Worm (Caenorhabditis elegans) whole organism, young adult: Measurements from ENCODE around the gene sre-48.
A peak's percentile ranks its signal among the peaks of the same experiment; 100 is the strongest.

Experiments
- B0035.1 ChIP-seq: sonication (generic microtip); optimal IDR thresholded peaks from 2 replicates; lab custom pipeline; 2016; ENCODE audit warnings: missing genetic modification characterization, mild to moderate bottlenecking, missing compliant biosample characterization, missing genotype, missing genetic modification reagents
- B0261.1 ChIP-seq: sonication (generic microtip); optimal IDR thresholded peaks from 2 replicates; lab custom pipeline; 2016; ENCODE audit warnings: mild to moderate bottlenecking, missing genetic modification characterization, moderate library complexity, missing compliant biosample characterization
- B0336.3 ChIP-seq: fragments of 200-800 bp; sonication (Bioruptor generic); IDR thresholded peaks from 2 replicates; pipeline ENCODE4 v1.3.6; 2022; ENCODE audit warnings: missing genetic modification characterization, missing compliant biosample characterization
- F23B12.7 ChIP-seq: sonication (generic microtip); optimal IDR thresholded peaks from 2 replicates; lab custom pipeline; 2017; ENCODE audit warnings: missing genetic modification characterization, mild to moderate bottlenecking, missing compliant biosample characterization, antibody characterized with exemption, moderate library complexity; ENCODE audit not compliant: insufficient read depth
- F37B4.10 ChIP-seq: fragments of 200-800 bp; sonication (Bioruptor generic); IDR thresholded peaks from 2 replicates; pipeline ENCODE4 v1.3.6; 2022; ENCODE audit warnings: missing genetic modification characterization, missing compliant biosample characterization
- F55B11.4 ChIP-seq: sonication (generic microtip); optimal IDR thresholded peaks from 2 replicates; lab custom pipeline; 2016; ENCODE audit warnings: missing compliant biosample characterization, missing genetic modification characterization, borderline replicate concordance; ENCODE audit not compliant: insufficient read depth
- F57C9.4 ChIP-seq: sonication (generic microtip); optimal IDR thresholded peaks from 2 replicates; lab custom pipeline; 2017; ENCODE audit warnings: mild to moderate bottlenecking, missing genetic modification characterization, missing compliant biosample characterization
- K12H6.12 ChIP-seq: fragments of 200-800 bp; sonication (Bioruptor generic); optimal IDR thresholded peaks from 2 replicates; lab custom pipeline; 2018; ENCODE audit warnings: mild to moderate bottlenecking, missing genetic modification characterization, missing compliant biosample characterization
- Y53F4B.3 ChIP-seq: fragments of 200-800 bp; sonication (Bioruptor generic); IDR thresholded peaks from 2 replicates; pipeline ENCODE4 v1.3.6; 2022; ENCODE audit warnings: missing genetic modification reagents, missing genetic modification characterization, missing compliant biosample characterization
- Y67H2A.10 ChIP-seq: fragments of 200-800 bp; sonication (Bioruptor generic); conservative IDR thresholded peaks from 2 replicates; pipeline ENCODE4 v1.3.6; 2022; ENCODE audit warnings: missing genetic modification reagents, missing genetic modification characterization, missing compliant biosample characterization
- Y79H2A.3 ChIP-seq: fragments of 200-800 bp; sonication (Bioruptor generic); conservative IDR thresholded peaks from 2 replicates; pipeline ENCODE4 v1.3.6; 2022; ENCODE audit warnings: missing genetic modification reagents, missing genetic modification characterization, missing compliant biosample characterization
- aptf-3 ChIP-seq: fragments of 200-800 bp; sonication (Bioruptor generic); IDR thresholded peaks from 2 replicates; pipeline ENCODE4 v1.3.6; 2022; ENCODE audit warnings: missing genetic modification characterization, missing compliant biosample characterization
- attf-3 ChIP-seq: fragments of 200-800 bp; sonication (Bioruptor generic); conservative IDR thresholded peaks from 2 replicates; pipeline ENCODE4 v1.3.6; 2022; ENCODE audit warnings: missing genetic modification reagents, missing genetic modification characterization, missing compliant biosample characterization
- bed-1 ChIP-seq: fragments of 200-800 bp; sonication (Bioruptor generic); IDR thresholded peaks from 2 replicates; pipeline ENCODE4 v1.3.6; 2022; ENCODE audit warnings: missing genetic modification reagents, missing genetic modification characterization, missing compliant biosample characterization
- ccch-3 ChIP-seq: fragments of 200-800 bp; sonication (Bioruptor generic); optimal IDR thresholded peaks from 2 replicates; lab custom pipeline; 2018; ENCODE audit warnings: mild to moderate bottlenecking, missing genetic modification characterization, missing compliant biosample characterization
- cebp-1 ChIP-seq, 2 experiments: fragments of 200-800 bp in 1 of 2; sonication (Bioruptor generic) in 1 of 2; sonication (generic microtip) in 1 of 2; IDR thresholded peaks in 1 of 2; optimal IDR thresholded peaks in 1 of 2; 2 replicates each; pipeline versions ENCODE4 v1.3.6 to Lab custom; 2017 to 2022; ENCODE audit warnings: missing compliant biosample characterization in 2 of 2, missing genetic modification characterization in 2 of 2, mild to moderate bottlenecking in 1 of 2, missing genetic modification reagents in 1 of 2, moderate library complexity in 1 of 2
- ceh-40 ChIP-seq: fragments of 200-800 bp; sonication (Bioruptor generic); IDR thresholded peaks from 2 replicates; pipeline ENCODE4 v1.3.6; 2022; ENCODE audit warnings: missing genetic modification characterization, missing compliant biosample characterization
- egrh-3 ChIP-seq: fragments of 200-800 bp; sonication (Bioruptor generic); IDR thresholded peaks from 2 replicates; pipeline ENCODE4 v1.3.6; 2022; ENCODE audit warnings: missing genetic modification reagents, missing genetic modification characterization, missing compliant biosample characterization
- ekl-4 ChIP-seq: fragments of 200-800 bp; sonication (Bioruptor generic); IDR thresholded peaks from 2 replicates; pipeline ENCODE4 v1.3.6; 2022; ENCODE audit warnings: missing genetic modification reagents, missing genetic modification characterization, missing compliant biosample characterization
- him-1 ChIP-seq: sonication (generic microtip); optimal IDR thresholded peaks from 2 replicates; lab custom pipeline; 2016; ENCODE audit warnings: missing genotype, missing genetic modification reagents, missing genetic modification characterization, missing compliant biosample characterization
- hlh-12 ChIP-seq: sonication (generic microtip); optimal IDR thresholded peaks from 2 replicates; lab custom pipeline; 2016; ENCODE audit warnings: missing genetic modification characterization, missing compliant biosample characterization
- lin-35 ChIP-seq, 3 experiments: fragments of 150-350 bp in 2 of 3; sonication (generic microtip) in 1 of 3; optimal IDR thresholded peaks; 2 replicates each; lab custom pipeline; 2014 to 2018; ENCODE audit warnings: missing biosample characterization in 3 of 3, missing genetic modification characterization in 3 of 3, missing genetic modification reagents in 3 of 3
- lin-40 ChIP-seq: sonication (generic microtip); optimal IDR thresholded peaks from 2 replicates; lab custom pipeline; 2016; ENCODE audit warnings: missing genetic modification characterization, mild to moderate bottlenecking, missing compliant biosample characterization, missing genotype, missing genetic modification reagents
- lir-1 ChIP-seq: fragments of 200-800 bp; sonication (Bioruptor generic); conservative IDR thresholded peaks from 2 replicates; pipeline ENCODE4 v1.3.6; 2022; ENCODE audit warnings: missing genetic modification reagents, missing genetic modification characterization, missing compliant biosample characterization
- lsy-27 ChIP-seq: sonication (generic microtip); optimal IDR thresholded peaks from 2 replicates; lab custom pipeline; 2017; ENCODE audit warnings: missing genetic modification characterization, mild to moderate bottlenecking, missing compliant biosample characterization, antibody characterized with exemption, missing genotype, borderline replicate concordance; ENCODE audit not compliant: insufficient read depth
- madf-10 ChIP-seq: sonication (generic microtip); optimal IDR thresholded peaks from 2 replicates; lab custom pipeline; 2016; ENCODE audit warnings: mild to moderate bottlenecking, missing genetic modification characterization, missing compliant biosample characterization
- madf-3 ChIP-seq: fragments of 200-800 bp; sonication (Bioruptor generic); IDR thresholded peaks from 2 replicates; pipeline ENCODE4 v1.3.6; 2022; ENCODE audit warnings: missing genetic modification reagents, missing genetic modification characterization, missing compliant biosample characterization
- madf-6 ChIP-seq: fragments of 200-800 bp; sonication (Bioruptor generic); IDR thresholded peaks from 2 replicates; pipeline ENCODE4 v1.3.6; 2022; ENCODE audit warnings: missing genetic modification reagents, missing genetic modification characterization, missing compliant biosample characterization
- mes-4 ChIP-seq: sonication (generic microtip); optimal IDR thresholded peaks from 2 replicates; lab custom pipeline; 2016; ENCODE audit warnings: missing genotype, missing genetic modification characterization, missing compliant biosample characterization
- mxl-1 ChIP-seq: sonication (generic microtip); optimal IDR thresholded peaks from 2 replicates; lab custom pipeline; 2016; ENCODE audit warnings: missing genetic modification characterization, missing compliant biosample characterization
- nfya-1 ChIP-seq: sonication (generic microtip); optimal IDR thresholded peaks from 2 replicates; lab custom pipeline; 2017; ENCODE audit warnings: antibody characterized with exemption, missing compliant biosample characterization, missing genetic modification characterization, borderline replicate concordance; ENCODE audit not compliant: insufficient read depth
- nfyb-1 ChIP-seq: fragments of 200-800 bp; sonication (Bioruptor generic); IDR thresholded peaks from 2 replicates; pipeline ENCODE4 v1.3.6; 2022; ENCODE audit warnings: missing genetic modification reagents, missing genetic modification characterization, missing compliant biosample characterization
- repo-1 ChIP-seq: sonication (generic microtip); optimal IDR thresholded peaks from 2 replicates; lab custom pipeline; 2017; ENCODE audit warnings: mild to moderate bottlenecking, missing genetic modification characterization, missing compliant biosample characterization
- rpc-1 ChIP-seq, 2 experiments: fragments of 150-350 bp in 1 of 2; sonication (generic microtip) in 1 of 2; optimal IDR thresholded peaks; 2 replicates each; lab custom pipeline; 2014 to 2018; ENCODE audit warnings: missing biosample characterization in 1 of 2, missing genetic modification characterization in 1 of 2, missing genetic modification reagents in 1 of 2, missing genotype in 1 of 2
- snpc-1.3 ChIP-seq: sonication (generic microtip); optimal IDR thresholded peaks from 2 replicates; lab custom pipeline; 2017; ENCODE audit warnings: missing genetic modification characterization, mild to moderate bottlenecking, missing compliant biosample characterization, antibody characterized with exemption, moderate library complexity, missing genotype, missing genetic modification reagents; ENCODE audit not compliant: insufficient read depth
- snpc-4 ChIP-seq, 5 experiments: fragments of 150-350 bp in 1 of 5; sonication (generic microtip) in 4 of 5; optimal IDR thresholded peaks; 2 replicates each; lab custom pipeline; 2014 to 2018; ENCODE audit warnings: missing genetic modification characterization in 5 of 5, missing biosample characterization in 3 of 5, antibody characterized with exemption in 2 of 5, mild to moderate bottlenecking in 2 of 5, missing compliant biosample characterization in 2 of 5, missing genotype in 2 of 5, moderate library complexity in 2 of 5, missing genetic modification reagents in 1 of 5
- somi-1 ChIP-seq: fragments of 200-800 bp; sonication (Bioruptor generic); optimal IDR thresholded peaks from 2 replicates; lab custom pipeline; 2018; ENCODE audit warnings: mild to moderate bottlenecking, missing genetic modification characterization, missing compliant biosample characterization
- tbp1 ChIP-seq: fragments of 200-800 bp; sonication (Bioruptor generic); optimal IDR thresholded peaks from 2 replicates; lab custom pipeline; 2018; ENCODE audit warnings: mild to moderate bottlenecking, missing genetic modification characterization, missing compliant biosample characterization
- unc-62 ChIP-seq: fragments of 150-350 bp; optimal IDR thresholded peaks from 2 replicates; lab custom pipeline; 2014; ENCODE audit warnings: missing biosample characterization, missing genetic modification reagents, missing genetic modification characterization
- zfh-2 ChIP-seq: fragments of 200-800 bp; sonication (Bioruptor generic); conservative IDR thresholded peaks from 2 replicates; pipeline ENCODE4 v1.3.6; 2022; ENCODE audit warnings: missing genetic modification reagents, missing genetic modification characterization, missing compliant biosample characterization
- zim-3 ChIP-seq: sonication (generic microtip); optimal IDR thresholded peaks from 2 replicates; lab custom pipeline; 2017; ENCODE audit warnings: mild to moderate bottlenecking, missing genetic modification characterization, moderate library complexity, missing compliant biosample characterization
- ztf-18 ChIP-seq: sonication (generic microtip); optimal IDR thresholded peaks from 2 replicates; lab custom pipeline; 2016; ENCODE audit warnings: missing genotype, mild to moderate bottlenecking, missing genetic modification characterization, missing compliant biosample characterization
- ztf-22 ChIP-seq: fragments of 200-800 bp; sonication (Bioruptor generic); optimal IDR thresholded peaks from 2 replicates; lab custom pipeline; 2018; ENCODE audit warnings: mild to moderate bottlenecking, missing genetic modification characterization, moderate library complexity, missing compliant biosample characterization

The sre-48 gene

ce11 chrII:13945527-13945926, 34.2 kb downstream of the sre-48 start:
- TF ChIP-seq unc-62 (GFP tag; lab: Kevin White, UChicago) (peak; percentile 48), ekl-4 (no peak), zfh-2 (GFP tag; lab: Robert Waterston, UW) (0 out of 2 replicates have a peak, but pooled peaks have one; percentile 30), cebp-1 (GFP tag; IDR thresholded peaks at IDR 0.05; lab: Robert Waterston, UW) (peak; percentile 47; the same call in 1 of the 2 replicates), cebp-1 (tag; optimal IDR thresholded peaks at IDR 0.05; lab: Kevin White, UChicago) (peak; percentile 88)
- TF ChIP-seq, all 124 proteins: peak for 3

- no peak for TF ChIP-seq aptf-3 (GFP tag; lab: Robert Waterston, UW)
- TF ChIP-seq him-1 (tag; lab: Kevin White, UChicago): no peak
- TF ChIP-seq ekl-4: no peak
- no peak for TF ChIP-seq snpc-1.3 (tag; lab: Kevin White, UChicago)
- TF ChIP-seq lsy-27: no peak
- TF ChIP-seq somi-1 (GFP tag; lab: Kevin White, UChicago): no peak
- TF ChIP-seq ccch-3 (GFP tag; lab: Kevin White, UChicago): no peak
- no peak for TF ChIP-seq bed-1
- no peak for TF ChIP-seq B0035.1 (tag; lab: Kevin White, UChicago)
- TF ChIP-seq tbp1: no peak
- no peak for TF ChIP-seq F23B12.7
- no peak for TF ChIP-seq F37B4.10 (GFP tag; lab: Robert Waterston, UW)
- no peak for TF ChIP-seq zim-3
These were observed 40.2 kb downstream of the sre-48 start, which contains the start of gene W07G1.1 for ce11 chrII:13939531-13939930. TSS of gene W07G1.1 (minus strand) at chrII:13939631.

ce11 chrII:13938290-13938689, 41.4 kb downstream of the sre-48 start:
- TF ChIP-seq ztf-18 (tag; lab: Kevin White, UChicago) (no peak), F57C9.4 (tag; lab: Kevin White, UChicago) (no peak), F23B12.7 (no peak), ztf-22 (GFP tag; lab: Kevin White, UChicago) (no peak), egrh-3 (GFP tag; lab: Robert Waterston, UW) (peak; percentile 39; the same call in 1 of the 2 replicates), attf-3 (GFP tag; lab: Robert Waterston, UW) (no peak), zfh-2 (GFP tag; lab: Robert Waterston, UW) (peak; percentile 77), lin-35 (GFP tag; optimal IDR thresholded peaks at IDR 0.05; lab: Kevin White, UChicago) (no peak), nfyb-1 (no peak), bed-1 (no peak), ceh-40 (no peak), lin-40 (tag; lab: Kevin White, UChicago) (no peak), repo-1 (tag; lab: Kevin White, UChicago) (no peak), Y79H2A.3 (GFP tag; lab: Robert Waterston, UW) (no peak), F55B11.4 (tag; lab: Kevin White, UChicago) (no peak), madf-6 (GFP tag; lab: Robert Waterston, UW) (no peak), hlh-12 (tag; lab: Kevin White, UChicago) (no peak), K12H6.12 (tag; lab: Kevin White, UChicago) (no peak), snpc-4 (GFP tag; optimal IDR thresholded peaks at IDR 0.05; lab: Kevin White, UChicago) (no peak), snpc-4 (tag; optimal IDR thresholded peaks at IDR 0.05; lab: Kevin White, UChicago) (peak in 2 of 4 experiments; percentile 49 to 81)

- TF ChIP-seq B0261.1: no peak
- no peak for TF ChIP-seq madf-3 (GFP tag; lab: Robert Waterston, UW)
- TF ChIP-seq nfya-1 (tag; lab: Kevin White, UChicago): no peak
- no peak for TF ChIP-seq Y67H2A.10 (GFP tag; lab: Robert Waterston, UW)
- TF ChIP-seq madf-10: no peak
- TF ChIP-seq Y53F4B.3: no peak
- no peak for TF ChIP-seq mxl-1 (tag; lab: Kevin White, UChicago)
- TF ChIP-seq lir-1: no peak
- no peak for TF ChIP-seq snpc-1.3 (tag; lab: Kevin White, UChicago)
- TF ChIP-seq mes-4 (tag; lab: Kevin White, UChicago): no peak
- TF ChIP-seq Y79H2A.3 (GFP tag; lab: Robert Waterston, UW): no peak
- TF ChIP-seq B0336.3 (GFP tag; lab: Robert Waterston, UW): no peak
- no peak for TF ChIP-seq rpc-1 (optimal IDR thresholded peaks at IDR 0.05; lab: Kevin White, UChicago)
- no peak for TF ChIP-seq rpc-1 (tag; optimal IDR thresholded peaks at IDR 0.05; lab: Kevin White, UChicago)
These were observed 43.8 kb downstream of the sre-48 start for ce11 chrII:13935907-13936306.
